Fruit fly (Drosophila melanogaster) whole organism, embryonic: ENCODE results near the gene Mtch.

ENCODE experiments used
- Adf1 ChIP-seq: fragments of 200-800 bp; sonication (Bioruptor generic); IDR thresholded peaks from 2 replicates; pipeline ENCODE4 v1.3.6; 2022; ENCODE audit warnings: missing biosample characterization, missing genetic modification characterization
- Antp ChIP-seq: fragments of 200-800 bp; sonication (Bioruptor generic); optimal IDR thresholded peaks from 3 replicates; lab custom pipeline; 2016; ENCODE audit warnings: missing biosample characterization, missing genetic modification characterization
- CG10431 ChIP-seq: fragments of 200-800 bp; sonication (Bioruptor generic); optimal IDR thresholded peaks from 3 replicates; lab custom pipeline; 2018; ENCODE audit warnings: missing biosample characterization, mild to moderate bottlenecking, missing genetic modification characterization
- CG11723 ChIP-seq: fragments of 200-800 bp; sonication (Bioruptor generic); optimal IDR thresholded peaks from 2 replicates; lab custom pipeline; 2017; ENCODE audit warnings: missing biosample characterization, mild to moderate bottlenecking, missing genetic modification characterization
- CG12744 ChIP-seq: fragments of 200-800 bp; sonication (Bioruptor generic); optimal IDR thresholded peaks from 2 replicates; lab custom pipeline; 2016; ENCODE audit warnings: missing biosample characterization, missing genetic modification characterization
- CG13894 ChIP-seq: fragments of 200-800 bp; sonication (Bioruptor generic); optimal IDR thresholded peaks from 3 replicates; lab custom pipeline; 2018; ENCODE audit warnings: missing biosample characterization, mild to moderate bottlenecking, missing genetic modification characterization, moderate library complexity
- CG14014 ChIP-seq: fragments of 200-800 bp; sonication (Bioruptor generic); IDR thresholded peaks from 2 replicates; pipeline ENCODE4 v1.3.6; 2022; ENCODE audit warnings: missing biosample characterization, missing genetic modification characterization
- CG14441 ChIP-seq: fragments of 200-800 bp; sonication (Bioruptor generic); IDR thresholded peaks from 2 replicates; pipeline ENCODE4 v1.3.6; 2022; ENCODE audit warnings: missing biosample characterization, missing genetic modification characterization
- CG17328 ChIP-seq: fragments of 200-800 bp; sonication (Bioruptor generic); IDR thresholded peaks from 2 replicates; pipeline ENCODE4 v1.3.6; 2022; ENCODE audit warnings: missing biosample characterization, missing genetic modification characterization
- CG1832 ChIP-seq: fragments of 200-800 bp; sonication (Bioruptor generic); optimal IDR thresholded peaks from 2 replicates; lab custom pipeline; 2017; ENCODE audit warnings: missing biosample characterization, mild to moderate bottlenecking, missing genetic modification characterization, inconsistent platforms
- CG30020 ChIP-seq: fragments of 200-800 bp; optimal IDR thresholded peaks from 2 replicates; lab custom pipeline; 2019; ENCODE audit warnings: missing biosample characterization, mild to moderate bottlenecking, missing genetic modification characterization, moderate library complexity
- CG32532 ChIP-seq: fragments of 200-800 bp; sonication (Bioruptor generic); IDR thresholded peaks from 2 replicates; pipeline ENCODE4 v1.3.6; 2022; ENCODE audit warnings: missing biosample characterization, missing genetic modification characterization
- CG8944 ChIP-seq: fragments of 200-800 bp; sonication (Bioruptor generic); optimal IDR thresholded peaks from 3 replicates; lab custom pipeline; 2016; ENCODE audit warnings: missing biosample characterization, missing genetic modification characterization
- Drgx ChIP-seq: fragments of 200-800 bp; sonication (Bioruptor generic); IDR thresholded peaks from 2 replicates; pipeline ENCODE4 v1.3.6; 2022; ENCODE audit warnings: missing biosample characterization, missing genetic modification characterization
- E2f1 ChIP-seq: fragments of 200-800 bp; sonication (Bioruptor generic); IDR thresholded peaks from 2 replicates; pipeline ENCODE4 v1.3.6; 2022; ENCODE audit warnings: missing biosample characterization, missing genetic modification characterization
- Gug ChIP-seq: fragments of 200-800 bp; sonication (Bioruptor generic); IDR thresholded peaks from 4 replicates; pipeline ENCODE4 v1.3.6; 2022; ENCODE audit warnings: missing biosample characterization, missing genetic modification characterization
- HLHmδ ChIP-seq: fragments of 200-800 bp; sonication (Bioruptor generic); optimal IDR thresholded peaks from 2 replicates; lab custom pipeline; 2018; ENCODE audit warnings: missing biosample characterization, mild to moderate bottlenecking, missing genetic modification characterization, moderate library complexity
- Hey ChIP-seq: fragments of 200-800 bp; sonication (Bioruptor generic); optimal IDR thresholded peaks from 3 replicates; lab custom pipeline; 2018; ENCODE audit warnings: missing biosample characterization, mild to moderate bottlenecking, missing genetic modification characterization
- HmgZ ChIP-seq: fragments of 200-800 bp; sonication (Bioruptor generic); optimal IDR thresholded peaks from 2 replicates; lab custom pipeline; 2018; ENCODE audit warnings: missing biosample characterization, mild to moderate bottlenecking, missing genetic modification characterization
- Hmr ChIP-seq: fragments of 200-800 bp; sonication (Bioruptor generic); optimal IDR thresholded peaks from 3 replicates; lab custom pipeline; 2017; ENCODE audit warnings: mild to moderate bottlenecking, missing biosample characterization, missing genetic modification reagents, missing genetic modification characterization
- Myb ChIP-seq: fragments of 200-800 bp; sonication (Bioruptor generic); optimal IDR thresholded peaks from 2 replicates; lab custom pipeline; 2016; ENCODE audit warnings: missing biosample characterization, missing genetic modification characterization
- Taf1 ChIP-seq: fragments of 200-800 bp; sonication (Bioruptor generic); IDR thresholded peaks from 2 replicates; pipeline ENCODE4 v1.3.6; 2022; ENCODE audit warnings: missing biosample characterization, missing genetic modification characterization
- Vsx1 ChIP-seq: fragments of 200-800 bp; sonication (Bioruptor generic); optimal IDR thresholded peaks from 2 replicates; lab custom pipeline; 2017; ENCODE audit warnings: missing biosample characterization, mild to moderate bottlenecking, missing genetic modification characterization, missing genetic modification reagents
- abd-A ChIP-seq: fragments of 200-800 bp; sonication (Bioruptor generic); optimal IDR thresholded peaks from 3 replicates; lab custom pipeline; 2019; ENCODE audit warnings: missing biosample characterization, mild to moderate bottlenecking, missing genetic modification characterization, moderate library complexity
- ara ChIP-seq: fragments of 200-800 bp; sonication (Bioruptor generic); IDR thresholded peaks from 2 replicates; pipeline ENCODE4 v1.3.6; 2022; ENCODE audit warnings: missing biosample characterization, missing genetic modification characterization
- az2 ChIP-seq: fragments of 200-800 bp; sonication (Bioruptor generic); optimal IDR thresholded peaks from 3 replicates; lab custom pipeline; 2016; ENCODE audit warnings: missing biosample characterization, missing genetic modification characterization
- cato ChIP-seq: fragments of 200-800 bp; sonication (Bioruptor generic); optimal IDR thresholded peaks from 2 replicates; lab custom pipeline; 2016; ENCODE audit warnings: missing biosample characterization, missing genetic modification characterization, borderline replicate concordance
- chinmo ChIP-seq: fragments of 200-800 bp; sonication (Bioruptor generic); IDR thresholded peaks from 4 replicates; pipeline ENCODE4 v1.3.6; 2022; ENCODE audit warnings: missing biosample characterization, missing genetic modification characterization; ENCODE audit not compliant: partially characterized antibody
- ci ChIP-seq: fragments of 200-800 bp; sonication (Bioruptor generic); IDR thresholded peaks from 3 replicates; pipeline ENCODE4 v1.3.6; 2022; ENCODE audit warnings: missing biosample characterization, missing genetic modification characterization
- crc ChIP-seq: fragments of 200-800 bp; sonication (Bioruptor generic); optimal IDR thresholded peaks from 2 replicates; lab custom pipeline; 2016; ENCODE audit warnings: missing biosample characterization, missing genetic modification characterization
- gcm ChIP-seq: fragments of 200-800 bp; sonication (Bioruptor generic); optimal IDR thresholded peaks from 2 replicates; lab custom pipeline; 2019; ENCODE audit warnings: missing biosample characterization, mild to moderate bottlenecking, missing genetic modification characterization, moderate library complexity
- gem ChIP-seq: fragments of 200-800 bp; sonication (Bioruptor generic); optimal IDR thresholded peaks from 2 replicates; lab custom pipeline; 2019; ENCODE audit warnings: missing biosample characterization, mild to moderate bottlenecking, missing genetic modification characterization, moderate library complexity
- gsb ChIP-seq: fragments of 200-800 bp; sonication (Bioruptor generic); IDR thresholded peaks from 2 replicates; pipeline ENCODE4 v1.3.6; 2022; ENCODE audit warnings: missing biosample characterization, missing genetic modification characterization
- jing ChIP-seq: fragments of 200-800 bp; sonication (Bioruptor generic); optimal IDR thresholded peaks from 2 replicates; lab custom pipeline; 2018; ENCODE audit warnings: missing biosample characterization, mild to moderate bottlenecking, missing genetic modification characterization
- klu ChIP-seq: fragments of 200-800 bp; sonication (Bioruptor generic); IDR thresholded peaks from 2 replicates; pipeline ENCODE4 v1.3.6; 2022; ENCODE audit warnings: missing biosample characterization, missing genetic modification characterization
- mam ChIP-seq: fragments of 200-800 bp; sonication (Bioruptor generic); optimal IDR thresholded peaks from 3 replicates; lab custom pipeline; 2016; ENCODE audit warnings: missing biosample characterization, missing genetic modification characterization
- mirr ChIP-seq: fragments of 200-800 bp; sonication (Bioruptor generic); optimal IDR thresholded peaks from 3 replicates; lab custom pipeline; 2018; ENCODE audit warnings: missing biosample characterization, mild to moderate bottlenecking, missing genetic modification characterization
- nerfin-1 ChIP-seq: fragments of 200-800 bp; sonication (Bioruptor generic); optimal IDR thresholded peaks from 3 replicates; lab custom pipeline; 2019; ENCODE audit warnings: missing biosample characterization, mild to moderate bottlenecking, missing genetic modification characterization, moderate library complexity
- nom ChIP-seq: fragments of 200-800 bp; sonication (Bioruptor generic); optimal IDR thresholded peaks from 2 replicates; lab custom pipeline; 2017; ENCODE audit warnings: missing biosample characterization, missing genetic modification characterization, mild to moderate bottlenecking, moderate library complexity, missing genetic modification reagents
- pzg ChIP-seq: fragments of 200-800 bp; sonication (Bioruptor generic); optimal IDR thresholded peaks from 3 replicates; lab custom pipeline; 2018; ENCODE audit warnings: missing biosample characterization, mild to moderate bottlenecking, missing genetic modification characterization, moderate library complexity
- ro ChIP-seq: fragments of 200-800 bp; sonication (Bioruptor generic); IDR thresholded peaks from 2 replicates; pipeline ENCODE4 v1.3.6; 2022; ENCODE audit warnings: missing biosample characterization, missing genetic modification characterization
- salm ChIP-seq: fragments of 200-800 bp; sonication (Bioruptor generic); optimal IDR thresholded peaks from 2 replicates; lab custom pipeline; 2018; ENCODE audit warnings: missing biosample characterization, mild to moderate bottlenecking, missing genetic modification characterization
- sens ChIP-seq: fragments of 200-800 bp; sonication (Bioruptor generic); peaks from one replicate; lab custom pipeline; 2016; ENCODE audit warnings: missing biosample characterization, missing genetic modification characterization
- sim ChIP-seq: fragments of 200-800 bp; sonication (Bioruptor generic); IDR thresholded peaks from 2 replicates; pipeline ENCODE4 v1.3.6; 2022; ENCODE audit warnings: missing biosample characterization, missing genetic modification characterization
- sqz ChIP-seq: fragments of 200-800 bp; sonication (Bioruptor generic); optimal IDR thresholded peaks from 3 replicates; lab custom pipeline; 2018; ENCODE audit warnings: missing biosample characterization, mild to moderate bottlenecking, missing genetic modification characterization
- ttk ChIP-seq: fragments of 200-800 bp; sonication (Bioruptor generic); IDR thresholded peaks from 2 replicates; pipeline ENCODE4 v2.1.2; 2022; ENCODE audit warnings: missing biosample characterization, missing genetic modification characterization
- vvl ChIP-seq: fragments of 200-800 bp; sonication (Bioruptor generic); IDR thresholded peaks from 2 replicates; pipeline ENCODE4 v1.3.6; 2022; ENCODE audit warnings: missing biosample characterization, missing genetic modification characterization
- zfh1 ChIP-seq: fragments of 200-800 bp; sonication (Bioruptor generic); IDR thresholded peaks from 3 replicates; pipeline ENCODE4 v1.3.6; 2022; ENCODE audit warnings: missing biosample characterization, missing genetic modification characterization

Gene Mtch

dm6 chr3L:224004-224951, 39.9 kb downstream of the Mtch start (continued):
- TF ChIP-seq CG12744, result peak; percentile 32
- TF ChIP-seq CG1832 (GFP tag; lab: Kevin White, UChicago), result peak; percentile 52
- peak; percentile 55 for TF ChIP-seq ci (GFP tag; lab: Robert Waterston, UW)
- no peak for TF ChIP-seq Vsx1
- TF ChIP-seq CG30020, result no peak
- TF ChIP-seq nom (GFP tag; lab: Kevin White, UChicago), result peak; percentile 78
- no peak for TF ChIP-seq ro (GFP tag; lab: Robert Waterston, UW)
- TF ChIP-seq CG14441 (GFP tag; lab: Robert Waterston, UW), result no peak
- TF ChIP-seq pzg (GFP tag; lab: Kevin White, UChicago), result peak; percentile 20
- no peak for TF ChIP-seq crc (GFP tag; lab: Kevin White, UChicago)
- peak; percentile 2 for TF ChIP-seq HmgZ (tag; lab: Kevin White, UChicago)
- TF ChIP-seq CG14014 (GFP tag; lab: Robert Waterston, UW), result peak; percentile 32; the same call in 1 of the 2 replicates
- TF ChIP-seq CG10431 (GFP tag; lab: Kevin White, UChicago), result peak; percentile 58
- peak; percentile 51; the same call in 1 of the 2 replicates for TF ChIP-seq sim (GFP tag; lab: Robert Waterston, UW)
- no peak for TF ChIP-seq jing
- TF ChIP-seq az2, result no peak
- peak; percentile 44 for TF ChIP-seq ara
- peak; percentile 49 for TF ChIP-seq Hmr (GFP tag; lab: Kevin White, UChicago)
- 0 out of 4 replicates have a peak, but pooled peaks have one; percentile 13 for TF ChIP-seq Gug (GFP tag; lab: Robert Waterston, UW)
- TF ChIP-seq CG32532 (GFP tag; lab: Robert Waterston, UW), result peak; percentile 32; the same call in 1 of the 2 replicates
- 0 out of 2 replicates have a peak, but pooled peaks have one; percentile 19 for TF ChIP-seq Taf1 (GFP tag; lab: Robert Waterston, UW)
- peak; percentile 30; the same call in 1 of the 2 replicates for TF ChIP-seq CG17328 (GFP tag; lab: Robert Waterston, UW)
- peak; percentile 68; the same call in 3 of the 4 replicates for TF ChIP-seq chinmo
- peak; percentile 73 for TF ChIP-seq Adf1
- peak; percentile 3 for TF ChIP-seq salm (tag; lab: Kevin White, UChicago)
- TF ChIP-seq CG11723 (GFP tag; lab: Kevin White, UChicago), result no peak
- peak; percentile 74 for TF ChIP-seq HLHmδ (GFP tag; lab: Kevin White, UChicago)
- TF ChIP-seq mirr, result peak; percentile 31
- peak; percentile 82 for TF ChIP-seq abd-A (tag; lab: Kevin White, UChicago)
- no peak for TF ChIP-seq mam (GFP tag; lab: Kevin White, UChicago)
- no peak for TF ChIP-seq gem (tag; lab: Kevin White, UChicago)
- TF ChIP-seq Drgx (GFP tag; lab: Robert Waterston, UW), result peak; percentile 37; the same call in 1 of the 2 replicates
- TF ChIP-seq sens (GFP tag; lab: Kevin White, UChicago), result peak; percentile 75
- TF ChIP-seq Myb (GFP tag; lab: Kevin White, UChicago), result no peak
- TF ChIP-seq CG8944, result no peak
- peak; percentile 38 for TF ChIP-seq Antp (GFP tag; lab: Kevin White, UChicago)
- TF ChIP-seq CG13894 (tag; lab: Kevin White, UChicago), result peak; percentile 21
- peak; percentile 43; the same call in 1 of the 2 replicates for TF ChIP-seq gsb (GFP tag; lab: Robert Waterston, UW)
- no peak for TF ChIP-seq sqz (GFP tag; lab: Kevin White, UChicago)
- no peak for TF ChIP-seq klu (GFP tag; lab: Robert Waterston, UW)
- TF ChIP-seq zfh1 (GFP tag; lab: Robert Waterston, UW), result peak; percentile 57; the same call in 2 of the 3 replicates
- no peak for TF ChIP-seq Hey (tag; lab: Kevin White, UChicago)
- TF ChIP-seq E2f1 (GFP tag; lab: Robert Waterston, UW), result no peak; the same call in 1 of the 2 replicates
- no peak for TF ChIP-seq cato (GFP tag; lab: Kevin White, UChicago)
- TF ChIP-seq ttk (GFP tag; lab: Robert Waterston, UW), result no peak
- TF ChIP-seq vvl, result peak; percentile 39
- no peak for TF ChIP-seq nerfin-1 (tag; lab: Kevin White, UChicago)
- peak; percentile 52 for TF ChIP-seq gcm
